Fruit fly (Drosophila melanogaster) whole organism, embryonic: Measurements from ENCODE around the gene w.

ENCODE experiments used
- Abd-B ChIP-seq: fragments of 200-800 bp; sonication (Bioruptor generic); optimal IDR thresholded peaks from 2 replicates; lab custom pipeline; 2018; ENCODE audit warnings: missing biosample characterization, mild to moderate bottlenecking, missing genetic modification characterization, moderate library complexity
- Adf1 ChIP-seq: fragments of 200-800 bp; sonication (Bioruptor generic); IDR thresholded peaks from 2 replicates; pipeline ENCODE4 v1.3.6; 2022; ENCODE audit warnings: missing biosample characterization, missing genetic modification characterization
- CG11085 ChIP-seq: fragments of 200-800 bp; sonication (Bioruptor generic); IDR thresholded peaks from 2 replicates; pipeline ENCODE4 v1.3.6; 2022; ENCODE audit warnings: missing biosample characterization, missing genetic modification characterization
- CG11696 ChIP-seq: fragments of 200-800 bp; sonication (Bioruptor generic); IDR thresholded peaks from 2 replicates; pipeline ENCODE4 v1.3.6; 2022; ENCODE audit warnings: missing biosample characterization, missing genetic modification characterization
- CG12299 ChIP-seq: fragments of 200-800 bp; sonication (Bioruptor generic); optimal IDR thresholded peaks from 2 replicates; lab custom pipeline; 2018; ENCODE audit warnings: missing biosample characterization, mild to moderate bottlenecking, missing genetic modification characterization
- CG12769 ChIP-seq: fragments of 200-800 bp; sonication (Bioruptor generic); optimal IDR thresholded peaks from 2 replicates; lab custom pipeline; 2019; ENCODE audit warnings: missing biosample characterization, mild to moderate bottlenecking, missing genetic modification characterization, moderate library complexity
- CG14710 ChIP-seq: fragments of 200-800 bp; sonication (Bioruptor generic); optimal IDR thresholded peaks from 3 replicates; lab custom pipeline; 2019; ENCODE audit warnings: missing biosample characterization, mild to moderate bottlenecking, missing genetic modification characterization, moderate library complexity
- CG15073 ChIP-seq: fragments of 200-800 bp; sonication (Bioruptor generic); optimal IDR thresholded peaks from 2 replicates; lab custom pipeline; 2016; ENCODE audit warnings: missing biosample characterization, missing genetic modification characterization
- CG15269 ChIP-seq: fragments of 200-800 bp; sonication (Bioruptor generic); optimal IDR thresholded peaks from 2 replicates; lab custom pipeline; 2018; ENCODE audit warnings: missing biosample characterization, mild to moderate bottlenecking, missing genetic modification characterization, moderate library complexity
- CG15601 ChIP-seq: fragments of 200-800 bp; sonication (Bioruptor generic); optimal IDR thresholded peaks from 3 replicates; lab custom pipeline; 2019; ENCODE audit warnings: missing biosample characterization, mild to moderate bottlenecking, missing genetic modification characterization, moderate library complexity
- CG1603 ChIP-seq: fragments of 200-800 bp; sonication (Bioruptor generic); optimal IDR thresholded peaks from 2 replicates; lab custom pipeline; 2019; ENCODE audit warnings: missing biosample characterization, mild to moderate bottlenecking, missing genetic modification characterization, moderate library complexity
- CG16863 ChIP-seq: fragments of 200-800 bp; sonication (Bioruptor generic); optimal IDR thresholded peaks from 3 replicates; lab custom pipeline; 2016; ENCODE audit warnings: missing biosample characterization, missing genetic modification characterization
- CG18599 ChIP-seq: fragments of 200-800 bp; sonication (Bioruptor generic); optimal IDR thresholded peaks from 3 replicates; lab custom pipeline; 2017; ENCODE audit warnings: missing biosample characterization, missing genetic modification characterization, mild to moderate bottlenecking, moderate library complexity, missing genetic modification reagents
- CG2202 ChIP-seq: fragments of 200-800 bp; sonication (Bioruptor generic); optimal IDR thresholded peaks from 2 replicates; lab custom pipeline; 2018; ENCODE audit warnings: missing biosample characterization, mild to moderate bottlenecking, missing genetic modification characterization
- CG2875 ChIP-seq: fragments of 200-800 bp; sonication (Bioruptor generic); optimal IDR thresholded peaks from 2 replicates; lab custom pipeline; 2017; ENCODE audit warnings: missing biosample characterization, mild to moderate bottlenecking, missing genetic modification characterization, missing genetic modification reagents
- CG2889 ChIP-seq: fragments of 200-800 bp; sonication (Bioruptor generic); IDR thresholded peaks from 3 replicates; pipeline ENCODE4 v1.3.6; 2022; ENCODE audit warnings: missing biosample characterization, missing genetic modification characterization
- CG3995 ChIP-seq: fragments of 200-800 bp; sonication (Bioruptor generic); optimal IDR thresholded peaks from 3 replicates; lab custom pipeline; 2016; ENCODE audit warnings: missing biosample characterization, missing genetic modification characterization
- CG4424 ChIP-seq: fragments of 200-800 bp; sonication (Bioruptor generic); optimal IDR thresholded peaks from 3 replicates; lab custom pipeline; 2016; ENCODE audit warnings: missing biosample characterization, missing genetic modification characterization
- CG4617 ChIP-seq: fragments of 200-800 bp; sonication (Bioruptor generic); optimal IDR thresholded peaks from 3 replicates; lab custom pipeline; 2016; ENCODE audit warnings: missing biosample characterization, missing genetic modification characterization, borderline replicate concordance
- CG4820 ChIP-seq: fragments of 200-800 bp; sonication (Bioruptor generic); optimal IDR thresholded peaks from 3 replicates; lab custom pipeline; 2016; ENCODE audit warnings: missing biosample characterization, missing genetic modification characterization
- CG6813 ChIP-seq: fragments of 200-800 bp; sonication (Bioruptor generic); optimal IDR thresholded peaks from 2 replicates; lab custom pipeline; 2017; ENCODE audit warnings: missing biosample characterization, missing genetic modification characterization, mild to moderate bottlenecking, moderate library complexity, missing genetic modification reagents
- CG7372 ChIP-seq: fragments of 200-800 bp; sonication (Bioruptor generic); IDR thresholded peaks from 2 replicates; pipeline ENCODE4 v1.3.6; 2022; ENCODE audit warnings: missing biosample characterization, missing genetic modification characterization
- CG7987 ChIP-seq: fragments of 200-800 bp; sonication (Bioruptor generic); optimal IDR thresholded peaks from 2 replicates; lab custom pipeline; 2018; ENCODE audit warnings: missing biosample characterization, mild to moderate bottlenecking, missing genetic modification characterization, moderate library complexity
- CG8478 ChIP-seq: fragments of >200 bp; optimal IDR thresholded peaks from 2 replicates; lab custom pipeline; 2018
- CG8944 ChIP-seq: fragments of 200-800 bp; sonication (Bioruptor generic); optimal IDR thresholded peaks from 3 replicates; lab custom pipeline; 2016; ENCODE audit warnings: missing biosample characterization, missing genetic modification characterization
- CG9797 ChIP-seq: fragments of 200-800 bp; sonication (Bioruptor generic); optimal IDR thresholded peaks from 3 replicates; lab custom pipeline; 2018; ENCODE audit warnings: missing biosample characterization, mild to moderate bottlenecking, missing genetic modification characterization
- CG9932 ChIP-seq: fragments of 200-800 bp; sonication (Bioruptor generic); IDR thresholded peaks from 2 replicates; pipeline ENCODE4 v1.3.6; 2022; ENCODE audit warnings: missing biosample characterization, missing genetic modification characterization
- ERR ChIP-seq: fragments of 200-800 bp; sonication (Bioruptor generic); optimal IDR thresholded peaks from 2 replicates; lab custom pipeline; 2016; ENCODE audit warnings: missing biosample characterization, missing genetic modification characterization
- Hey ChIP-seq: fragments of 200-800 bp; sonication (Bioruptor generic); optimal IDR thresholded peaks from 3 replicates; lab custom pipeline; 2018; ENCODE audit warnings: missing biosample characterization, mild to moderate bottlenecking, missing genetic modification characterization
- Neu2 ChIP-seq: fragments of 200-800 bp; sonication (Bioruptor generic); optimal IDR thresholded peaks from 3 replicates; lab custom pipeline; 2016; ENCODE audit warnings: missing biosample characterization, missing genetic modification characterization, borderline replicate concordance
- Nf-YC ChIP-seq: fragments of 200-800 bp; optimal IDR thresholded peaks from 3 replicates; lab custom pipeline; 2019; ENCODE audit warnings: missing biosample characterization, mild to moderate bottlenecking, missing genetic modification characterization, moderate library complexity
- Spps ChIP-seq: fragments of 200-800 bp; sonication (Bioruptor generic); optimal IDR thresholded peaks from 2 replicates; lab custom pipeline; 2018; ENCODE audit warnings: missing biosample characterization, mild to moderate bottlenecking, missing genetic modification characterization
- Xrp1 ChIP-seq: fragments of 200-800 bp; sonication (Bioruptor generic); IDR thresholded peaks from 2 replicates; pipeline ENCODE4 v1.3.6; 2022; ENCODE audit warnings: missing biosample characterization, missing genetic modification characterization
- ac ChIP-seq: fragments of 200-800 bp; sonication (Bioruptor generic); optimal IDR thresholded peaks from 3 replicates; lab custom pipeline; 2017; ENCODE audit warnings: missing biosample characterization, mild to moderate bottlenecking, missing genetic modification characterization
- ap ChIP-seq: fragments of 200-800 bp; sonication (Bioruptor generic); IDR thresholded peaks from 2 replicates; pipeline ENCODE4 v1.3.6; 2022; ENCODE audit warnings: missing biosample characterization, missing genetic modification characterization
- az2 ChIP-seq: fragments of 200-800 bp; sonication (Bioruptor generic); optimal IDR thresholded peaks from 3 replicates; lab custom pipeline; 2016; ENCODE audit warnings: missing biosample characterization, missing genetic modification characterization
- btn ChIP-seq: fragments of 200-800 bp; sonication (Bioruptor generic); optimal IDR thresholded peaks from 2 replicates; lab custom pipeline; 2016; ENCODE audit warnings: missing biosample characterization, missing genetic modification characterization
- crc ChIP-seq: fragments of 200-800 bp; sonication (Bioruptor generic); optimal IDR thresholded peaks from 2 replicates; lab custom pipeline; 2016; ENCODE audit warnings: missing biosample characterization, missing genetic modification characterization
- crp ChIP-seq, 2 experiments: fragments of 200-800 bp; sonication (Bioruptor generic); optimal IDR thresholded peaks; 2 replicates in 1 of 2; 3 replicates in 1 of 2; lab custom pipeline; 2017; ENCODE audit warnings: missing biosample characterization in 2 of 2, missing genetic modification characterization in 2 of 2, mild to moderate bottlenecking in 1 of 2, moderate library complexity in 1 of 2
- dan ChIP-seq: fragments of 200-800 bp; sonication (Bioruptor generic); IDR thresholded peaks from 2 replicates; pipeline ENCODE4 v1.3.6; 2022; ENCODE audit warnings: missing biosample characterization, missing genetic modification characterization
- dmrt99B ChIP-seq: fragments of 200-800 bp; sonication (Bioruptor generic); optimal IDR thresholded peaks from 2 replicates; lab custom pipeline; 2018; ENCODE audit warnings: missing biosample characterization, mild to moderate bottlenecking, missing genetic modification characterization, moderate library complexity
- grn ChIP-seq: fragments of 200-800 bp; sonication (Bioruptor generic); optimal IDR thresholded peaks from 3 replicates; lab custom pipeline; 2017; ENCODE audit warnings: missing biosample characterization, missing genetic modification characterization
- ham ChIP-seq: fragments of 200-800 bp; sonication (Bioruptor generic); IDR thresholded peaks from 2 replicates; pipeline ENCODE4 v1.3.6; 2022; ENCODE audit warnings: missing biosample characterization, missing genetic modification characterization
- ind ChIP-seq: fragments of 200-800 bp; sonication (Bioruptor generic); optimal IDR thresholded peaks from 3 replicates; lab custom pipeline; 2016; ENCODE audit warnings: missing biosample characterization, missing genetic modification characterization
- lbe ChIP-seq: fragments of 200-800 bp; sonication (Bioruptor generic); optimal IDR thresholded peaks from 2 replicates; lab custom pipeline; 2016; ENCODE audit warnings: missing biosample characterization, mild to moderate bottlenecking, missing genetic modification characterization
- pb ChIP-seq: fragments of 200-800 bp; sonication (Bioruptor generic); optimal IDR thresholded peaks from 3 replicates; lab custom pipeline; 2016; ENCODE audit warnings: missing biosample characterization, missing genetic modification characterization
- psq ChIP-seq: fragments of 200-800 bp; sonication (Bioruptor generic); optimal IDR thresholded peaks from 2 replicates; lab custom pipeline; 2017; ENCODE audit warnings: missing biosample characterization, missing genetic modification characterization
- schlank ChIP-seq: fragments of 200-800 bp; sonication (Bioruptor generic); optimal IDR thresholded peaks from 2 replicates; lab custom pipeline; 2018; ENCODE audit warnings: missing biosample characterization, mild to moderate bottlenecking, missing genetic modification characterization
- slp2 ChIP-seq: fragments of 200-800 bp; sonication (Bioruptor generic); optimal IDR thresholded peaks from 2 replicates; lab custom pipeline; 2016; ENCODE audit warnings: missing biosample characterization, missing genetic modification characterization
- toy ChIP-seq: fragments of 200-800 bp; sonication (Bioruptor generic); IDR thresholded peaks from 2 replicates; pipeline ENCODE4 v1.3.6; 2022; ENCODE audit warnings: missing biosample characterization, missing genetic modification characterization
- trem ChIP-seq: fragments of 200-800 bp; optimal IDR thresholded peaks from 3 replicates; lab custom pipeline; 2019; ENCODE audit warnings: missing biosample characterization, mild to moderate bottlenecking, missing genetic modification characterization, moderate library complexity

The w gene

DNA sequence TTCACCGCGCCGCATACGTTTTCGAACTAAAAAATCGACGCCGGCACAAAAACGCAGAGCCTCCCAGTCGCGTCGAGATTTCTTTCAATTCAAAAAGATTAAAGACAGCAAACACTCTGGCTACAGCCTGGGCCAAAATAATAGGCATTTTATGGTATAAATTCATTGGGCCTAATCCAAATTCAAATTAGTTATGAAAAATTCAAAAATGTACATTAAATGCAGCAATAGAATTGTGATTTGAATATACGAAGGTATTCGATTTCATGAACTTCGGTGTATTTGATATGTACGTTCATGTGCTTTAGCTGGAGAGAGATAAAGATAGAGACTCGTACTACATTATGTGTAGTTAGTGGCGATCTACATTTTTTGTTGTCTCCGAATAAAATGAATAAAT, 52.2 kb downstream of the w start, which contains the start of gene Syx4 (continued):
- TF ChIP-seq CG6813 (GFP tag; lab: Kevin White, UChicago) (peak; percentile 86), CG9797 (no peak), Xrp1 (GFP tag; lab: Robert Waterston, UW) (peak; percentile 89), CG12299 (peak; percentile 74), CG8478 (lab: Kevin White, UChicago) (no peak), crc (peak; percentile 87), CG16863 (GFP tag; lab: Kevin White, UChicago) (peak; percentile 87), schlank (peak; percentile 89), grn (peak; percentile 52), CG2202 (tag; lab: Kevin White, UChicago) (peak; percentile 61), CG15073 (GFP tag; lab: Kevin White, UChicago) (no peak), pb (GFP tag; lab: Kevin White, UChicago) (peak; percentile 81), dan (no peak), CG14710 (tag; lab: Kevin White, UChicago) (peak; percentile 52), Nf-YC (tag; lab: Kevin White, UChicago) (peak; percentile 55), lbe (GFP tag; lab: Kevin White, UChicago) (peak; percentile 90), CG12769 (tag; lab: Kevin White, UChicago) (peak; percentile 97), ac (GFP tag; lab: Kevin White, UChicago) (no peak), trem (tag; lab: Kevin White, UChicago) (peak; percentile 73), CG2889 (GFP tag; lab: Robert Waterston, UW) (peak; percentile 77), CG15601 (tag; lab: Kevin White, UChicago) (peak; percentile 78), CG7987 (GFP tag; lab: Kevin White, UChicago) (peak; percentile 87), dmrt99B (tag; lab: Kevin White, UChicago) (peak; percentile 95), slp2 (peak; percentile 79), toy (GFP tag; lab: Robert Waterston, UW) (peak; percentile 73), CG15269 (peak; percentile 95), az2 (GFP tag; lab: Kevin White, UChicago) (peak; percentile 86), ind (GFP tag; lab: Kevin White, UChicago) (peak; percentile 91), CG1603 (tag; lab: Kevin White, UChicago) (peak; percentile 94), CG3995 (peak; percentile 52), ham (GFP tag; lab: Robert Waterston, UW) (peak; percentile 51; the same call in 1 of the 2 replicates), CG4424 (GFP tag; lab: Kevin White, UChicago) (peak; percentile 78), CG18599 (GFP tag; lab: Kevin White, UChicago) (peak; percentile 97), Abd-B (GFP tag; lab: Kevin White, UChicago) (peak; percentile 74), Adf1 (GFP tag; lab: Robert Waterston, UW) (peak; percentile 64; the same call in 1 of the 2 replicates), CG4820 (GFP tag; lab: Kevin White, UChicago) (peak; percentile 85), Hey (tag; lab: Kevin White, UChicago) (peak; percentile 27), CG11696 (GFP tag; lab: Robert Waterston, UW) (peak; percentile 98), CG8944 (GFP tag; lab: Kevin White, UChicago) (peak; percentile 82), CG2875 (GFP tag; lab: Kevin White, UChicago) (peak; percentile 79), ap (GFP tag; lab: Robert Waterston, UW) (peak; percentile 87), Neu2 (no peak), Spps (tag; lab: Kevin White, UChicago) (peak; percentile 34), CG9932 (GFP tag; lab: Robert Waterston, UW) (peak; percentile 86), psq (peak; percentile 50), CG11085 (GFP tag; lab: Robert Waterston, UW) (peak; percentile 84), crp (GFP tag; optimal IDR thresholded peaks at IDR 0.05; lab: Kevin White, UChicago) (peak in 1 of 2 experiments; percentile 27), CG7372 (GFP tag; lab: Robert Waterston, UW) (peak; percentile 83), btn (GFP tag; lab: Kevin White, UChicago) (peak; percentile 75), CG4617 (peak; percentile 46), ERR (GFP tag; lab: Kevin White, UChicago) (peak; percentile 81)
